Worm (Caenorhabditis elegans): ENCODE results near the gene C09E7.7.

- TF ChIP-seq pha-4 (tag; optimal IDR thresholded peaks at IDR 0.05), result no peak
- TF ChIP-seq lin-39 (tag; optimal IDR thresholded peaks at IDR 0.05), result no peak
- TF ChIP-seq nfya-1 (tag; optimal IDR thresholded peaks at IDR 0.05; ENCODE audit: insufficient read depth), result no peak
- no peak for TF ChIP-seq eor-1 (tag; optimal IDR thresholded peaks at IDR 0.05)
These were observed 30.5 kb upstream of the C09E7.7 start, which contains the start of gene acr-21 for ce11 chrIII:6581585-6581984.
